Fruit fly (Drosophila melanogaster) whole organism, embryonic: ENCODE results near the gene CG42395.
A peak's percentile ranks its signal among the peaks of the same experiment; 100 is the strongest.

Source experiments
- ATbp ChIP-seq: fragments of 200-800 bp; sonication (Bioruptor generic); optimal IDR thresholded peaks from 2 replicates; lab custom pipeline; 2017; ENCODE audit warnings: missing biosample characterization, mild to moderate bottlenecking, missing genetic modification characterization, missing genetic modification reagents
- CG10267 ChIP-seq: fragments of 200-800 bp; sonication (Bioruptor generic); optimal IDR thresholded peaks from 2 replicates; lab custom pipeline; 2018; ENCODE audit warnings: missing biosample characterization, mild to moderate bottlenecking, missing genetic modification characterization, moderate library complexity
- CG10431 ChIP-seq: fragments of 200-800 bp; sonication (Bioruptor generic); optimal IDR thresholded peaks from 3 replicates; lab custom pipeline; 2018; ENCODE audit warnings: missing biosample characterization, mild to moderate bottlenecking, missing genetic modification characterization
- CG11456 ChIP-seq: fragments of 200-800 bp; sonication (Bioruptor generic); IDR thresholded peaks from 3 replicates; pipeline ENCODE4 v1.3.6; 2022; ENCODE audit warnings: missing biosample characterization, missing genetic modification characterization
- CG11560 ChIP-seq: fragments of 200-800 bp; sonication (Bioruptor generic); IDR thresholded peaks from 3 replicates; pipeline ENCODE4 v1.3.6; 2022; ENCODE audit warnings: missing biosample characterization, missing genetic modification characterization
- CG12299 ChIP-seq: fragments of 200-800 bp; sonication (Bioruptor generic); optimal IDR thresholded peaks from 2 replicates; lab custom pipeline; 2018; ENCODE audit warnings: missing biosample characterization, mild to moderate bottlenecking, missing genetic modification characterization
- CG14667 ChIP-seq: fragments of 200-800 bp; sonication (Bioruptor generic); IDR thresholded peaks from 2 replicates; pipeline ENCODE4 v1.3.6; 2022; ENCODE audit warnings: missing biosample characterization, missing genetic modification characterization
- CG17359 ChIP-seq: fragments of 200-800 bp; sonication (Bioruptor generic); optimal IDR thresholded peaks from 3 replicates; lab custom pipeline; 2018; ENCODE audit warnings: missing biosample characterization, mild to moderate bottlenecking, missing genetic modification characterization, moderate library complexity
- CG2199 ChIP-seq: fragments of 200-800 bp; sonication (Bioruptor generic); IDR thresholded peaks from 3 replicates; pipeline ENCODE4 v1.3.6; 2022; ENCODE audit warnings: missing biosample characterization, missing genetic modification characterization
- CG3065 ChIP-seq: fragments of 200-800 bp; sonication (Bioruptor generic); optimal IDR thresholded peaks from 2 replicates; lab custom pipeline; 2016; ENCODE audit warnings: missing biosample characterization, missing genetic modification characterization
- CG34422 ChIP-seq: fragments of 200-800 bp; sonication (Bioruptor generic); IDR thresholded peaks from 3 replicates; pipeline ENCODE4 v1.3.6; 2022; ENCODE audit warnings: missing biosample characterization, missing genetic modification characterization
- CG6689 ChIP-seq: fragments of 200-800 bp; sonication (Bioruptor generic); IDR thresholded peaks from 2 replicates; pipeline ENCODE4 v1.3.6; 2022; ENCODE audit warnings: missing biosample characterization, missing genetic modification characterization
- CG7271 ChIP-seq: fragments of 200-800 bp; sonication (Bioruptor generic); optimal IDR thresholded peaks from 2 replicates; lab custom pipeline; 2018; ENCODE audit warnings: missing biosample characterization, mild to moderate bottlenecking, missing genetic modification characterization, moderate library complexity
- CG7786 ChIP-seq: fragments of 200-800 bp; sonication (Bioruptor generic); optimal IDR thresholded peaks from 2 replicates; lab custom pipeline; 2016; ENCODE audit warnings: missing biosample characterization, missing genetic modification characterization
- CG8290 ChIP-seq, 3 experiments: fragments of 200-800 bp; sonication (Bioruptor generic); optimal IDR thresholded peaks; 2 replicates each; lab custom pipeline; 2016 to 2019; ENCODE audit warnings: missing biosample characterization in 3 of 3, missing genetic modification characterization in 3 of 3, mild to moderate bottlenecking in 2 of 3, moderate library complexity in 1 of 3
- CG9437 ChIP-seq: fragments of 200-800 bp; sonication (Bioruptor generic); optimal IDR thresholded peaks from 2 replicates; lab custom pipeline; 2018; ENCODE audit warnings: missing biosample characterization, mild to moderate bottlenecking, missing genetic modification characterization
- Camta ChIP-seq: fragments of 200-800 bp; sonication (Bioruptor generic); optimal IDR thresholded peaks from 2 replicates; lab custom pipeline; 2016; ENCODE audit warnings: missing biosample characterization, missing genetic modification characterization
- D ChIP-seq, 2 experiments: fragments of 200-800 bp in 1 of 2; fragments of >200 bp in 1 of 2; sonication (Bioruptor generic) in 1 of 2; optimal IDR thresholded peaks; 2 replicates in 1 of 2; 3 replicates in 1 of 2; lab custom pipeline; 2017; ENCODE audit warnings: mild to moderate bottlenecking in 1 of 2, missing biosample characterization in 1 of 2, missing genetic modification characterization in 1 of 2, missing genetic modification reagents in 1 of 2
- D19A ChIP-seq: fragments of 200-800 bp; optimal IDR thresholded peaks from 3 replicates; lab custom pipeline; 2019; ENCODE audit warnings: missing biosample characterization, mild to moderate bottlenecking, missing genetic modification characterization, moderate library complexity
- Eip74EF ChIP-seq, 2 experiments: fragments of 200-800 bp in 1 of 2; fragments of >200 bp in 1 of 2; sonication (Bioruptor generic) in 1 of 2; optimal IDR thresholded peaks; 2 replicates each; lab custom pipeline; 2017 to 2019; ENCODE audit warnings: missing biosample characterization in 2 of 2, missing genetic modification characterization in 2 of 2, mild to moderate bottlenecking in 1 of 2, moderate library complexity in 1 of 2
- Gsc ChIP-seq: fragments of 200-800 bp; sonication (Bioruptor generic); IDR thresholded peaks from 2 replicates; pipeline ENCODE4 v1.3.6; 2022; ENCODE audit warnings: missing biosample characterization, missing genetic modification characterization
- H2.0 ChIP-seq: fragments of 200-800 bp; sonication (Bioruptor generic); IDR thresholded peaks from 2 replicates; pipeline ENCODE4 v1.3.6; 2022; ENCODE audit warnings: missing biosample characterization, missing genetic modification characterization
- HHEX ChIP-seq: fragments of 200-800 bp; sonication (Bioruptor generic); optimal IDR thresholded peaks from 3 replicates; lab custom pipeline; 2017; ENCODE audit warnings: missing biosample characterization, mild to moderate bottlenecking, missing genetic modification characterization, missing genetic modification reagents
- HmgZ ChIP-seq: fragments of 200-800 bp; sonication (Bioruptor generic); optimal IDR thresholded peaks from 2 replicates; lab custom pipeline; 2018; ENCODE audit warnings: missing biosample characterization, mild to moderate bottlenecking, missing genetic modification characterization
- Trl ChIP-seq, 3 experiments: fragments of >200 bp in 2 of 3; fragments of 200-800 bp in 1 of 3; sonication (Bioruptor generic) in 1 of 3; optimal IDR thresholded peaks; 2 replicates in 1 of 3; 3 replicates in 2 of 3; lab custom pipeline; 2016 to 2017; ENCODE audit warnings: missing biosample characterization in 1 of 3, missing genetic modification characterization in 1 of 3
- ac ChIP-seq: fragments of 200-800 bp; sonication (Bioruptor generic); optimal IDR thresholded peaks from 3 replicates; lab custom pipeline; 2017; ENCODE audit warnings: missing biosample characterization, mild to moderate bottlenecking, missing genetic modification characterization
- ara ChIP-seq: fragments of 200-800 bp; sonication (Bioruptor generic); IDR thresholded peaks from 2 replicates; pipeline ENCODE4 v1.3.6; 2022; ENCODE audit warnings: missing biosample characterization, missing genetic modification characterization
- ato ChIP-seq: fragments of 200-800 bp; sonication (Bioruptor generic); IDR thresholded peaks from 2 replicates; pipeline ENCODE4 v1.3.6; 2022; ENCODE audit warnings: missing biosample characterization, missing genetic modification characterization; ENCODE audit not compliant: partially characterized antibody
- bigmax ChIP-seq: fragments of 200-800 bp; sonication (Bioruptor generic); optimal IDR thresholded peaks from 2 replicates; lab custom pipeline; 2018; ENCODE audit warnings: missing biosample characterization, mild to moderate bottlenecking, missing genetic modification characterization
- grau ChIP-seq: fragments of 200-800 bp; optimal IDR thresholded peaks from 3 replicates; lab custom pipeline; 2019; ENCODE audit warnings: missing biosample characterization, mild to moderate bottlenecking, missing genetic modification characterization, moderate library complexity
- peb ChIP-seq: fragments of 200-800 bp; sonication (Bioruptor generic); IDR thresholded peaks from 2 replicates; pipeline ENCODE4 v1.3.6; 2022; ENCODE audit warnings: missing biosample characterization, missing genetic modification characterization
- ranshi ChIP-seq: fragments of 200-800 bp; sonication (Bioruptor generic); IDR thresholded peaks from 2 replicates; pipeline ENCODE4 v1.3.6; 2022; ENCODE audit warnings: missing biosample characterization, missing genetic modification characterization
- twi ChIP-seq: fragments of 200-800 bp; optimal IDR thresholded peaks from 2 replicates; lab custom pipeline; 2019; ENCODE audit warnings: missing biosample characterization, mild to moderate bottlenecking, missing genetic modification characterization, moderate library complexity
- yki ChIP-seq: fragments of >200 bp; optimal IDR thresholded peaks from 3 replicates; lab custom pipeline; 2018

Gene CG42395

dm6 chrX:9585359-9586002 is 9.4 kb upstream of the CG42395 start, which contains the start of gene Hex-A (continued):
- TF ChIP-seq peb (GFP tag; lab: Robert Waterston, UW) = peak; percentile 82
- peak; percentile 34 for TF ChIP-seq CG3065
- TF ChIP-seq Camta (GFP tag; lab: Kevin White, UChicago) = peak; percentile 95
- peak; percentile 96 for TF ChIP-seq HHEX (GFP tag; lab: Kevin White, UChicago)
- TF ChIP-seq twi = peak; percentile 95
- peak; percentile 27 for TF ChIP-seq yki (lab: Kevin White, UChicago)
- TF ChIP-seq ara (GFP tag; lab: Robert Waterston, UW) = peak; percentile 85
- TF ChIP-seq CG11456 (GFP tag; lab: Robert Waterston, UW) = peak; percentile 89
- peak; percentile 67 for TF ChIP-seq CG7271
- TF ChIP-seq ato (GFP tag; lab: Robert Waterston, UW) = no peak
- peak; percentile 98 for TF ChIP-seq grau (tag; lab: Kevin White, UChicago)
- peak; percentile 90 for TF ChIP-seq CG6689
- TF ChIP-seq CG8290 (GFP tag; optimal IDR thresholded peaks at IDR 0.05; lab: Kevin White, UChicago) = peak; percentile 87
- TF ChIP-seq CG8290 (tag; optimal IDR thresholded peaks at IDR 0.05; lab: Kevin White, UChicago) = peak; percentile 91 to 95
- TF ChIP-seq HmgZ (tag; lab: Kevin White, UChicago) = peak; percentile 98
- TF ChIP-seq CG7786 (GFP tag; lab: Kevin White, UChicago) = peak; percentile 92
- TF ChIP-seq Eip74EF (GFP tag; optimal IDR thresholded peaks at IDR 0.05; lab: Kevin White, UChicago) = peak in 1 of 2 experiments; percentile 99
- TF ChIP-seq ac = peak; percentile 41
- TF ChIP-seq ATbp (GFP tag; lab: Kevin White, UChicago) = peak; percentile 92
- TF ChIP-seq CG34422 = peak; percentile 86
- peak; percentile 96 for TF ChIP-seq CG17359 (tag; lab: Kevin White, UChicago)
- TF ChIP-seq CG2199 (GFP tag; lab: Robert Waterston, UW) = peak; percentile 38; the same call in 1 of the 3 replicates
- TF ChIP-seq CG9437 (GFP tag; lab: Kevin White, UChicago) = peak; percentile 94
- TF ChIP-seq CG12299 = peak; percentile 98
- TF ChIP-seq CG10267 (tag; lab: Kevin White, UChicago) = peak; percentile 96
- TF ChIP-seq CG10431 = peak; percentile 91

- peak; percentile 5; the same call in 1 of the 2 replicates for TF ChIP-seq ranshi (GFP tag; lab: Robert Waterston, UW)
- TF ChIP-seq bigmax (GFP tag; lab: Kevin White, UChicago) = no peak
- peak in 1 of 2 experiments; percentile 23 for TF ChIP-seq Trl (optimal IDR thresholded peaks at IDR 0.05; lab: Kevin White, UChicago)
- TF ChIP-seq Trl (GFP tag; optimal IDR thresholded peaks at IDR 0.05; lab: Kevin White, UChicago) = no peak
- peak; percentile 31; the same call in 1 of the 3 replicates for TF ChIP-seq CG11560 (tag; lab: Robert Waterston, UW)
- TF ChIP-seq CG14667 (GFP tag; lab: Robert Waterston, UW) = peak; percentile 26
- no peak for TF ChIP-seq D (optimal IDR thresholded peaks at IDR 0.05; lab: Kevin White, UChicago)
- TF ChIP-seq D (GFP tag; optimal IDR thresholded peaks at IDR 0.05; lab: Kevin White, UChicago) = no peak
- peak; percentile 96 for TF ChIP-seq D19A (tag; lab: Kevin White, UChicago)
- TF ChIP-seq H2.0 = 0 out of 2 replicates have a peak, but pooled peaks have one; percentile 2
- TF ChIP-seq Gsc = 0 out of 2 replicates have a peak, but pooled peaks have one; percentile 20
These were observed 8.9 kb upstream of the CG42395 start for dm6 chrX:9584948-9585315.
